Worm (Caenorhabditis elegans) whole organism, young adult: ENCODE measurements around the gene F20D1.3.
A peak's percentile ranks its signal among the peaks of the same experiment; 100 is the strongest.

ENCODE experiments used
- B0261.1 ChIP-seq: sonication (generic microtip); optimal IDR thresholded peaks from 2 replicates; lab custom pipeline; 2016; ENCODE audit warnings: mild to moderate bottlenecking, missing genetic modification characterization, moderate library complexity, missing compliant biosample characterization
- D2030.7 ChIP-seq: fragments of 200-800 bp; sonication (Bioruptor generic); IDR thresholded peaks from 2 replicates; pipeline ENCODE4 v1.3.6; 2022; ENCODE audit warnings: missing genetic modification reagents, missing genetic modification characterization, missing compliant biosample characterization
- F10E7.11 ChIP-seq: sonication (generic microtip); optimal IDR thresholded peaks from 2 replicates; lab custom pipeline; 2017; ENCODE audit warnings: mild to moderate bottlenecking, missing genetic modification characterization, moderate library complexity, missing compliant biosample characterization
- F33H1.4 ChIP-seq: fragments of 200-800 bp; sonication (Bioruptor generic); IDR thresholded peaks from 2 replicates; pipeline ENCODE4 v1.3.6; 2022; ENCODE audit warnings: missing genetic modification reagents, missing genetic modification characterization, missing compliant biosample characterization
- F52B5.7 ChIP-seq: sonication (generic microtip); optimal IDR thresholded peaks from 2 replicates; lab custom pipeline; 2016; ENCODE audit warnings: mild to moderate bottlenecking, missing genetic modification characterization, missing compliant biosample characterization
- Y56A3A.18 ChIP-seq: fragments of 200-800 bp; sonication (Bioruptor generic); IDR thresholded peaks from 2 replicates; pipeline ENCODE4 v1.3.6; 2022; ENCODE audit warnings: missing genetic modification reagents, missing genetic modification characterization, missing compliant biosample characterization
- Y67H2A.10 ChIP-seq: fragments of 200-800 bp; sonication (Bioruptor generic); conservative IDR thresholded peaks from 2 replicates; pipeline ENCODE4 v1.3.6; 2022; ENCODE audit warnings: missing genetic modification reagents, missing genetic modification characterization, missing compliant biosample characterization
- cebp-2 ChIP-seq: fragments of 200-800 bp; sonication (Bioruptor generic); IDR thresholded peaks from 2 replicates; pipeline ENCODE4 v1.3.6; 2022; ENCODE audit warnings: missing genetic modification characterization, missing compliant biosample characterization
- ceh-27 ChIP-seq: fragments of 200-800 bp; sonication (Bioruptor generic); optimal IDR thresholded peaks from 2 replicates; lab custom pipeline; 2018; ENCODE audit warnings: mild to moderate bottlenecking, missing genetic modification characterization, moderate library complexity, missing compliant biosample characterization
- ceh-40 ChIP-seq: fragments of 200-800 bp; sonication (Bioruptor generic); IDR thresholded peaks from 2 replicates; pipeline ENCODE4 v1.3.6; 2022; ENCODE audit warnings: missing genetic modification characterization, missing compliant biosample characterization
- ceh-91 ChIP-seq: fragments of 200-800 bp; sonication (Bioruptor generic); IDR thresholded peaks from 2 replicates; pipeline ENCODE4 v1.3.6; 2022; ENCODE audit warnings: missing genetic modification reagents, missing genetic modification characterization, missing compliant biosample characterization
- chd-7 ChIP-seq: sonication (generic microtip); optimal IDR thresholded peaks from 2 replicates; lab custom pipeline; 2016; ENCODE audit warnings: mild to moderate bottlenecking, missing genetic modification characterization, moderate library complexity, missing compliant biosample characterization
- dox-1 ChIP-seq: fragments of 200-800 bp; sonication (Bioruptor generic); IDR thresholded peaks from 2 replicates; pipeline ENCODE4 v1.3.6; 2022; ENCODE audit warnings: missing genetic modification reagents, missing genetic modification characterization, missing compliant biosample characterization
- ekl-4 ChIP-seq: fragments of 200-800 bp; sonication (Bioruptor generic); IDR thresholded peaks from 2 replicates; pipeline ENCODE4 v1.3.6; 2022; ENCODE audit warnings: missing genetic modification reagents, missing genetic modification characterization, missing compliant biosample characterization
- ets-4 ChIP-seq: fragments of 200-800 bp; sonication (Bioruptor generic); optimal IDR thresholded peaks from 2 replicates; lab custom pipeline; 2018; ENCODE audit warnings: mild to moderate bottlenecking, missing genetic modification characterization, missing compliant biosample characterization
- fkh-3 ChIP-seq: sonication (generic microtip); optimal IDR thresholded peaks from 2 replicates; lab custom pipeline; 2016; ENCODE audit warnings: mild to moderate bottlenecking, missing genetic modification characterization, missing compliant biosample characterization
- him-1 ChIP-seq: sonication (generic microtip); optimal IDR thresholded peaks from 2 replicates; lab custom pipeline; 2016; ENCODE audit warnings: missing genotype, missing genetic modification reagents, missing genetic modification characterization, missing compliant biosample characterization
- hlh-26 ChIP-seq: fragments of 200-800 bp; sonication (Bioruptor generic); conservative IDR thresholded peaks from 2 replicates; pipeline ENCODE4 v1.3.6; 2022; ENCODE audit warnings: missing genetic modification reagents, missing genetic modification characterization, missing compliant biosample characterization
- hmg-1.2 ChIP-seq: fragments of 200-800 bp; sonication (Bioruptor generic); IDR thresholded peaks from 2 replicates; pipeline ENCODE4 v1.3.6; 2022; ENCODE audit warnings: missing genetic modification reagents, missing genetic modification characterization, missing compliant biosample characterization
- hsf-1 ChIP-seq: fragments of 200-800 bp; sonication (Bioruptor generic); IDR thresholded peaks from 2 replicates; pipeline ENCODE4 v1.3.6; 2022; ENCODE audit warnings: missing genetic modification reagents, missing genetic modification characterization, missing compliant biosample characterization
- lag-1 ChIP-seq: fragments of 200-800 bp; sonication (Bioruptor generic); IDR thresholded peaks from 2 replicates; pipeline ENCODE4 v1.3.6; 2022; ENCODE audit warnings: missing genetic modification reagents, missing genetic modification characterization, missing compliant biosample characterization
- let-607 ChIP-seq, 2 experiments: fragments of 200-800 bp in 1 of 2; sonication (Bioruptor generic) in 1 of 2; sonication (generic microtip) in 1 of 2; optimal IDR thresholded peaks; 2 replicates each; lab custom pipeline; 2016 to 2018; ENCODE audit warnings: mild to moderate bottlenecking in 2 of 2, missing compliant biosample characterization in 2 of 2, missing genetic modification characterization in 2 of 2, moderate library complexity in 2 of 2, missing genotype in 1 of 2
- lin-35 ChIP-seq, 3 experiments: fragments of 150-350 bp in 2 of 3; sonication (generic microtip) in 1 of 3; optimal IDR thresholded peaks; 2 replicates each; lab custom pipeline; 2014 to 2018; ENCODE audit warnings: missing biosample characterization in 3 of 3, missing genetic modification characterization in 3 of 3, missing genetic modification reagents in 3 of 3
- lin-40 ChIP-seq: sonication (generic microtip); optimal IDR thresholded peaks from 2 replicates; lab custom pipeline; 2016; ENCODE audit warnings: missing genetic modification characterization, mild to moderate bottlenecking, missing compliant biosample characterization, missing genotype, missing genetic modification reagents
- lin-54 ChIP-seq: fragments of 200-800 bp; sonication (Bioruptor generic); optimal IDR thresholded peaks from 2 replicates; lab custom pipeline; 2018; ENCODE audit warnings: mild to moderate bottlenecking, missing genetic modification characterization, missing compliant biosample characterization
- madf-10 ChIP-seq: sonication (generic microtip); optimal IDR thresholded peaks from 2 replicates; lab custom pipeline; 2016; ENCODE audit warnings: mild to moderate bottlenecking, missing genetic modification characterization, missing compliant biosample characterization
- madf-3 ChIP-seq: fragments of 200-800 bp; sonication (Bioruptor generic); IDR thresholded peaks from 2 replicates; pipeline ENCODE4 v1.3.6; 2022; ENCODE audit warnings: missing genetic modification reagents, missing genetic modification characterization, missing compliant biosample characterization
- nhr-90 ChIP-seq: sonication (generic microtip); optimal IDR thresholded peaks from 2 replicates; lab custom pipeline; 2016; ENCODE audit warnings: missing genotype, mild to moderate bottlenecking, missing genetic modification characterization, missing compliant biosample characterization
- rcor-1 ChIP-seq: fragments of 200-800 bp; sonication (Bioruptor generic); IDR thresholded peaks from 2 replicates; pipeline ENCODE4 v1.3.6; 2022; ENCODE audit warnings: missing genetic modification reagents, missing genetic modification characterization, missing compliant biosample characterization
- sea-2 ChIP-seq: fragments of 200-800 bp; sonication (Bioruptor generic); IDR thresholded peaks from 2 replicates; pipeline ENCODE4 v1.3.6; 2022; ENCODE audit warnings: missing genetic modification characterization, missing compliant biosample characterization
- snpc-1.1 ChIP-seq: sonication (generic microtip); optimal IDR thresholded peaks from 2 replicates; lab custom pipeline; 2017; ENCODE audit warnings: missing genetic modification characterization, mild to moderate bottlenecking, missing compliant biosample characterization, antibody characterized with exemption, moderate library complexity, missing genotype, missing genetic modification reagents; ENCODE audit not compliant: insufficient read depth
- snpc-4 ChIP-seq, 5 experiments: fragments of 150-350 bp in 1 of 5; sonication (generic microtip) in 4 of 5; optimal IDR thresholded peaks; 2 replicates each; lab custom pipeline; 2014 to 2018; ENCODE audit warnings: missing genetic modification characterization in 5 of 5, missing biosample characterization in 3 of 5, antibody characterized with exemption in 2 of 5, mild to moderate bottlenecking in 2 of 5, missing compliant biosample characterization in 2 of 5, missing genotype in 2 of 5, moderate library complexity in 2 of 5, missing genetic modification reagents in 1 of 5
- sptf-2 ChIP-seq: fragments of 200-800 bp; sonication (Bioruptor generic); optimal IDR thresholded peaks from 2 replicates; lab custom pipeline; 2018; ENCODE audit warnings: mild to moderate bottlenecking, missing genetic modification characterization, missing compliant biosample characterization
- tlf-1 ChIP-seq: fragments of 200-800 bp; sonication (Bioruptor generic); optimal IDR thresholded peaks from 2 replicates; lab custom pipeline; 2018; ENCODE audit warnings: mild to moderate bottlenecking, missing genetic modification characterization, missing compliant biosample characterization
- ztf-26 ChIP-seq: sonication (generic microtip); optimal IDR thresholded peaks from 2 replicates; lab custom pipeline; 2017; ENCODE audit warnings: missing genetic modification characterization, missing compliant biosample characterization

Gene F20D1.3

DNA sequence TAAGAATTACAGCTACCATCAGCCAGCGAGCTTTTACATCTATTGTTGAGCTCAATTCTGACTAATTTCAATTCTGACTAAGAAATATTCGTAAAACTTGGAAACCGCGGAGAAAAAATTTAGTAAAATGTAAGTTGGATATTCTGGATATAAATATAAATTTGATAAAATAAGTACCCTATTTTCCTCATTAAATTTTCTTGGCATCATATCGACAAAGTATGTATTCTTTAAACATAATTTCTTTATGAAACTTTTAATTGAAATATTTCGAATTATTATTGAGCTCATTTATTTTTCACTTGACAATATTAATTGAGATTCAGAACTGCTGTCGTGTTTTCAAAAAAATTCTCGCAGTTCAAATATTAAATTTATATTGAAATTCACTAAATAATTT lies 46.4 kb upstream of the F20D1.3 start:
- TF ChIP-seq F33H1.4 (GFP tag; lab: Robert Waterston, UW): no peak
- TF ChIP-seq sptf-2 (GFP tag; lab: Kevin White, UChicago): no peak
- no peak for TF ChIP-seq ets-4 (GFP tag; lab: Kevin White, UChicago)
- no peak for TF ChIP-seq F52B5.7
- no peak for TF ChIP-seq lin-35 (GFP tag; optimal IDR thresholded peaks at IDR 0.05; lab: Kevin White, UChicago)
- TF ChIP-seq F10E7.11 (tag; lab: Kevin White, UChicago): no peak
- TF ChIP-seq D2030.7 (GFP tag; lab: Robert Waterston, UW): no peak
- no peak for TF ChIP-seq madf-3 (GFP tag; lab: Robert Waterston, UW)
- no peak for TF ChIP-seq ekl-4 (GFP tag; lab: Robert Waterston, UW)
- no peak for TF ChIP-seq dox-1 (GFP tag; lab: Robert Waterston, UW)

DNA sequence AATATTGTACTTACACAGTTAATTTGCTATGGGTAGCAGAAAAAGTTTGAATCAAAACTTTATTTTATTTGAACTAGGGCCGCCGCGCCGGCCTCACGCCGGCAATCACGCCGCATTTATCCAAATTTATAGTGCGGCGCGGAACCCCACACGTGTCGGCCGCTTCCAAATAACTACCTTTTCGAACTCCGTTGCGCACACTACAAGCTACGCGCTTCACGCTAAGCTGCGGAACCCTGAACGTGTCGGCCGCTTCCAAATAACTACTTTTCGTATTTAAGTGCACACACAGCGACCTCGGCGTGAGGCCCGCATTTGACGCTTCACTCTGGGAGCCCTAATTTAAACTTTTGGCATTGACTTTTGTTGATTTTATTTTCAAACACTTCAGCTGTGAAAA lies 44.5 kb upstream of the F20D1.3 start:
- no peak for TF ChIP-seq lin-40 (tag; lab: Kevin White, UChicago)
- TF ChIP-seq ceh-91: no peak
- TF ChIP-seq snpc-1.1 (tag; lab: Kevin White, UChicago): peak; percentile 58
- no peak for TF ChIP-seq sea-2
- no peak for TF ChIP-seq Y67H2A.10 (GFP tag; lab: Robert Waterston, UW)
- no peak for TF ChIP-seq nhr-90 (tag; lab: Kevin White, UChicago)
- no peak for TF ChIP-seq madf-10 (tag; lab: Kevin White, UChicago)
- no peak for TF ChIP-seq chd-7 (tag; lab: Kevin White, UChicago)
- TF ChIP-seq snpc-4 (GFP tag; optimal IDR thresholded peaks at IDR 0.05; lab: Kevin White, UChicago): peak; percentile 12
- TF ChIP-seq snpc-4 (tag; optimal IDR thresholded peaks at IDR 0.05; lab: Kevin White, UChicago): peak in 2 of 4 experiments; percentile 77 to 88
- TF ChIP-seq cebp-2: no peak

DNA sequence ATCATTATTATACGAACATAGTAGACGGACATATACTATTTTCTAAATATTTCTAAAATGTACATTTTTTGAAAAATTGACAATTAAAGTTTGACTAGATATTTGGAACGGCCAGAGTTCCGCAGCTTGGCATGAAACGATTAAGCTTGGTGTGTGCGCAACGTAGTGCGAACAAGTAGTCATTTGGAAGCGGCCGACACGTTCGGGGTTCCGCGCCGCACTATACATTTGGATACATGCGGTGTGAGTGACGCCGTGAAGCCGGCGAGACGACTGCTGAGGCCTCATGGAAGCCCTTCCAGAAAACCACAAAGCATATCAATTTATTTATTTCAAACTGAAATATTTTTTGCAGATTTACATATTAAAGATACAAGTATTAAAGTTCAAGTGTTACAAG lies 37.7 kb upstream of the F20D1.3 start:
- TF ChIP-seq snpc-1.1 (tag; lab: Kevin White, UChicago) (peak; percentile 56), B0261.1 (no peak), snpc-4 (GFP tag; optimal IDR thresholded peaks at IDR 0.05; lab: Kevin White, UChicago) (peak; percentile 44), snpc-4 (tag; optimal IDR thresholded peaks at IDR 0.05; lab: Kevin White, UChicago) (peak; percentile 62 to 94 (median 84)), hmg-1.2 (GFP tag; lab: Robert Waterston, UW) (peak; percentile 57; the same call in 1 of the 2 replicates), lag-1 (no peak), let-607 (tag; optimal IDR thresholded peaks at IDR 0.05; lab: Kevin White, UChicago) (peak in 1 of 2 experiments; percentile 5), fkh-3 (tag; lab: Kevin White, UChicago) (peak; percentile 2)

DNA sequence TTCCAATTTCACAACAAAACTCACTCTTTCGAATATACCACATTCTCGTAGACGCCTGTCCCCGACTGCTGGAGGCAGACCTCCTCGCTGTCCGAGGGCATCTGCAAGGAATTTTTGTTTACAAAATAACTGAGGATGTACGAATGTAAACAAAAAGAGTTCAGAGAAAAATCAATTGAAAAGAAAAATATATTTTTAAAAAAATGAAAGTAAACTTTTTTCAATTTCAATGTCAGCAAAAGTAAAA lies 29.8 kb upstream of the F20D1.3 start, which contains the start of gene mrp-5:
Gene mrp-5, minus strand, starts transcription at position 101 of the 247 bp plus-strand sequence.
- TF ChIP-seq snpc-4 (GFP tag; optimal IDR thresholded peaks at IDR 0.05; lab: Kevin White, UChicago) (no peak), snpc-4 (tag; optimal IDR thresholded peaks at IDR 0.05; lab: Kevin White, UChicago) (no peak), lin-40 (tag; lab: Kevin White, UChicago) (no peak), ekl-4 (GFP tag; lab: Robert Waterston, UW) (no peak), rcor-1 (GFP tag; lab: Robert Waterston, UW) (no peak), Y56A3A.18 (no peak), tlf-1 (GFP tag; lab: Kevin White, UChicago) (no peak), ceh-40 (GFP tag; lab: Robert Waterston, UW) (no peak), hlh-26 (no peak), chd-7 (tag; lab: Kevin White, UChicago) (no peak), hsf-1 (GFP tag; lab: Robert Waterston, UW) (no peak), lin-54 (GFP tag; lab: Kevin White, UChicago) (no peak), ceh-27 (no peak), Y67H2A.10 (GFP tag; lab: Robert Waterston, UW) (no peak), ztf-26 (tag; lab: Kevin White, UChicago) (no peak), ceh-91 (no peak), him-1 (tag; lab: Kevin White, UChicago) (no peak)
